Worm (Caenorhabditis elegans): ENCODE results near the gene ZK1320.11.

ce11 chrII:9717904-9718303 is 50.5 kb downstream of the ZK1320.11 start, which contains the start of gene Y53C12A.6:
- no peak for TF ChIP-seq snpc-4 (tag; optimal IDR thresholded peaks at IDR 0.05)
- TF ChIP-seq eor-1 (tag; optimal IDR thresholded peaks at IDR 0.05): no peak
- no peak for TF ChIP-seq unc-62 (GFP tag; optimal IDR thresholded peaks at IDR 0.05)
- no peak for TF ChIP-seq elt-3 (tag; optimal IDR thresholded peaks at IDR 0.05)

Data from whole organism, L3 larva.